Fruit fly (Drosophila melanogaster) whole organism, wandering third instar larva: Measurements from ENCODE around the gene Ptp4E.

Experiments
- Hr78 ChIP-seq: fragments of >200 bp; optimal IDR thresholded peaks from 2 replicates; lab custom pipeline; 2017; ENCODE audit warnings: missing biosample characterization, missing genetic modification characterization
- Myc ChIP-seq: fragments of >200 bp; optimal IDR thresholded peaks from 2 replicates; lab custom pipeline; 2017
- Vsx2 ChIP-seq: fragments of 200-300, 225-300 bp; sonication (Bioruptor generic); optimal IDR thresholded peaks from 2 replicates; lab custom pipeline; 2018; ENCODE audit warnings: missing biosample characterization, missing genetic modification characterization; ENCODE audit not compliant: partially characterized antibody
- dl ChIP-seq, 2 experiments: fragments of 175-275, 200-275 bp in 1 of 2; fragments of 200-275 bp in 1 of 2; sonication (Bioruptor generic); optimal IDR thresholded peaks; lab custom pipeline; 2018; ENCODE audit warnings: mild to moderate bottlenecking in 2 of 2, missing biosample characterization in 2 of 2, missing genetic modification characterization in 2 of 2, moderate library complexity in 2 of 2; ENCODE audit not compliant: partially characterized antibody in 2 of 2, insufficient read depth in 1 of 2
- fru ChIP-seq: fragments of 200-800 bp; sonication (Bioruptor generic); optimal IDR thresholded peaks from 3 replicates; lab custom pipeline; 2016; ENCODE audit warnings: missing biosample characterization, mild to moderate bottlenecking, missing genetic modification characterization
- h ChIP-seq: fragments of 200-800 bp; sonication (Bioruptor generic); optimal IDR thresholded peaks from 3 replicates; lab custom pipeline; 2016; ENCODE audit warnings: missing biosample characterization, mild to moderate bottlenecking, missing genetic modification characterization
- rgr ChIP-seq: fragments of 200-800 bp; sonication (Bioruptor generic); optimal IDR thresholded peaks from 3 replicates; lab custom pipeline; 2016; ENCODE audit warnings: missing biosample characterization, mild to moderate bottlenecking, missing genetic modification characterization
- tai ChIP-seq: sonication (Bioruptor generic); optimal IDR thresholded peaks from 2 replicates; lab custom pipeline; 2016; ENCODE audit warnings: missing biosample characterization, missing genetic modification characterization

DNA sequence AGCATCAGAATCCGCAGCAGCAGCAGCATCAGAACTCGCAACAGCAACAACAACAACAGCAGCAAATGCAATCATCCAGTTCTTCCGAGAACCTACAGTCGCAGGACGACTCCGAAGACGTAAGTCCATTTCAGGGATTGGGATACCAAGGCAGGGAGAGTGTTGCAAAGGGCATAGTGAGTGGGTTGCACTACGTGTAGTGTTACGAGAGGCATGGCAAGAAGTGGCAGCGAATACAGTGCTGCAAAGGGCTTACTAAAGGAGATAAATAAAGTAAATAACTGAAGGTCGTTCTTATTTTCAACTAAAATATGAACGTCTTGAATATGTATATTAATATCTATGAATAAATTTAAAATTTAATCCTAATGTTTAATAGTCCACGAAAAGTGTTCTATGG lies 27.9 kb upstream of the Ptp4E start:
- TF ChIP-seq h (GFP tag; lab: Kevin White, UChicago) (no peak), dl (GFP tag; optimal IDR thresholded peaks at IDR 0.05; lab: Kevin White, UChicago; ENCODE audit: insufficient read depth in 1 of 2, partially characterized antibody in 2 of 2) (no peak), Myc (no peak), Vsx2 (GFP tag; lab: Kevin White, UChicago) (no peak), tai (no peak), fru (no peak), Hr78 (GFP tag; lab: Kevin White, UChicago) (no peak), rgr (no peak)
